Worm (Caenorhabditis elegans) whole organism, L4 larva: ENCODE data around the gene R09E10.6.

Experiments used
- F49E8.2 ChIP-seq: sonication (generic microtip); optimal IDR thresholded peaks from 2 replicates; lab custom pipeline; 2016; ENCODE audit warnings: missing compliant biosample characterization, mild to moderate bottlenecking, missing genetic modification characterization, borderline replicate concordance
- T20F7.1 ChIP-seq: fragments of 200-800 bp; sonication (Bioruptor generic); optimal IDR thresholded peaks from 2 replicates; lab custom pipeline; 2018; ENCODE audit warnings: mild to moderate bottlenecking, missing genetic modification characterization, missing compliant biosample characterization
- Y48G9A.11 ChIP-seq: fragments of 200-800 bp; sonication (Bioruptor generic); IDR thresholded peaks from 2 replicates; pipeline ENCODE4 v1.3.6; 2022; ENCODE audit warnings: missing genetic modification reagents, missing genetic modification characterization, missing compliant biosample characterization
- ZK546.5 ChIP-seq, 2 experiments: sonication (generic microtip); optimal IDR thresholded peaks; 2 replicates each; lab custom pipeline; 2017; ENCODE audit warnings: missing biosample characterization in 2 of 2, missing genetic modification characterization in 2 of 2
- ceh-32 ChIP-seq: sonication (generic microtip); optimal IDR thresholded peaks from 2 replicates; lab custom pipeline; 2016; ENCODE audit warnings: mild to moderate bottlenecking, missing genetic modification characterization, missing compliant biosample characterization; ENCODE audit not compliant: poor library complexity
- ceh-44 ChIP-seq: fragments of 200-800 bp; sonication (Bioruptor generic); IDR thresholded peaks from 2 replicates; pipeline ENCODE4 v1.3.6; 2022; ENCODE audit warnings: missing genetic modification reagents, missing genetic modification characterization, missing compliant biosample characterization
- ces-1 ChIP-seq: fragments of 150-350 bp; sonication (generic microtip); optimal IDR thresholded peaks from 4 replicates; lab custom pipeline; 2014; ENCODE audit warnings: missing biosample characterization, missing genetic modification reagents, missing genetic modification characterization
- ctbp-1 ChIP-seq: fragments of 200-800 bp; sonication (Bioruptor generic); IDR thresholded peaks from 2 replicates; pipeline ENCODE4 v1.3.6; 2022; ENCODE audit warnings: missing genetic modification reagents, missing genetic modification characterization, missing compliant biosample characterization
- daf-8 ChIP-seq: fragments of 200-800 bp; sonication (Bioruptor generic); IDR thresholded peaks from 2 replicates; pipeline ENCODE4 v1.3.6; 2022; ENCODE audit warnings: missing genetic modification characterization, missing compliant biosample characterization
- dpl-1 ChIP-seq: fragments of 150-350 bp; optimal IDR thresholded peaks from 2 replicates; lab custom pipeline; 2014; ENCODE audit warnings: missing biosample characterization, missing genetic modification reagents, missing genetic modification characterization
- duxl-1 ChIP-seq: sonication (generic microtip); optimal IDR thresholded peaks from 2 replicates; lab custom pipeline; 2016; ENCODE audit warnings: mild to moderate bottlenecking, missing genetic modification characterization, moderate library complexity, missing compliant biosample characterization; ENCODE audit not compliant: poor library complexity
- hlh-11 ChIP-seq: fragments of 200-800 bp; sonication (Bioruptor generic); optimal IDR thresholded peaks from 2 replicates; lab custom pipeline; 2018; ENCODE audit warnings: mild to moderate bottlenecking, missing genetic modification characterization, missing compliant biosample characterization
- hlh-30 ChIP-seq: sonication (generic microtip); optimal IDR thresholded peaks from 2 replicates; lab custom pipeline; 2017; ENCODE audit warnings: antibody characterized with exemption, mild to moderate bottlenecking, missing genetic modification characterization, missing compliant biosample characterization; ENCODE audit not compliant: insufficient read depth
- hmg-1.1 ChIP-seq: fragments of 200-800 bp; sonication (Bioruptor generic); IDR thresholded peaks from 2 replicates; pipeline ENCODE4 v1.3.6; 2022; ENCODE audit warnings: missing genetic modification reagents, missing genetic modification characterization, missing compliant biosample characterization
- lim-7 ChIP-seq: fragments of 200-800 bp; sonication (Bioruptor generic); IDR thresholded peaks from 2 replicates; pipeline ENCODE4 v1.3.6; 2022; ENCODE audit warnings: missing genetic modification characterization, missing compliant biosample characterization
- lin-1 ChIP-seq: fragments of 200-800 bp; sonication (Bioruptor generic); IDR thresholded peaks from 2 replicates; pipeline ENCODE4 v1.3.6; 2022; ENCODE audit warnings: missing genetic modification reagents, missing genetic modification characterization, missing compliant biosample characterization
- lin-39 ChIP-seq: fragments of 150-350 bp; optimal IDR thresholded peaks from 2 replicates; lab custom pipeline; 2014; ENCODE audit warnings: missing biosample characterization, missing genetic modification reagents, missing genetic modification characterization
- nhr-11 ChIP-seq: fragments of 150-350 bp; optimal IDR thresholded peaks from 2 replicates; lab custom pipeline; 2014; ENCODE audit warnings: missing biosample characterization, missing genetic modification characterization
- nhr-25 ChIP-seq: sonication (generic microtip); optimal IDR thresholded peaks from 2 replicates; lab custom pipeline; 2017; ENCODE audit warnings: missing genetic modification characterization, mild to moderate bottlenecking, missing compliant biosample characterization, antibody characterized with exemption, moderate library complexity, borderline replicate concordance; ENCODE audit not compliant: insufficient read depth
- nhr-41 ChIP-seq: fragments of 200-800 bp; sonication (Bioruptor generic); IDR thresholded peaks from 2 replicates; pipeline ENCODE4 v1.3.6; 2022; ENCODE audit warnings: missing genetic modification reagents, missing genetic modification characterization, missing compliant biosample characterization
- nhr-42 ChIP-seq: fragments of 200-800 bp; sonication (Bioruptor generic); IDR thresholded peaks from 2 replicates; pipeline ENCODE4 v1.3.6; 2022; ENCODE audit warnings: missing genetic modification characterization, missing compliant biosample characterization
- nhr-48 ChIP-seq: sonication (generic microtip); optimal IDR thresholded peaks from 2 replicates; lab custom pipeline; 2016; ENCODE audit warnings: mild to moderate bottlenecking, missing genetic modification characterization, missing compliant biosample characterization
- nhr-76 ChIP-seq: fragments of 150-350 bp; optimal IDR thresholded peaks from 2 replicates; lab custom pipeline; 2014; ENCODE audit warnings: missing biosample characterization, missing genetic modification characterization
- pha-4 ChIP-seq, 2 experiments: fragments of 150-350 bp in 1 of 2; fragments of 200-800 bp in 1 of 2; sonication (Bioruptor generic) in 1 of 2; IDR thresholded peaks in 1 of 2; optimal IDR thresholded peaks in 1 of 2; 2 replicates each; pipeline versions ENCODE4 v1.3.6 to Lab custom; 2014 to 2022; ENCODE audit warnings: missing genetic modification characterization in 2 of 2, missing genetic modification reagents in 2 of 2, missing biosample characterization in 1 of 2, missing compliant biosample characterization in 1 of 2
- pqm-1 ChIP-seq: sonication (generic microtip); optimal IDR thresholded peaks from 2 replicates; lab custom pipeline; 2017; ENCODE audit warnings: missing biosample characterization, missing genetic modification characterization
- sdz-12 ChIP-seq: fragments of 200-800 bp; sonication (Bioruptor generic); optimal IDR thresholded peaks from 2 replicates; lab custom pipeline; 2018; ENCODE audit warnings: mild to moderate bottlenecking, missing genetic modification characterization, missing compliant biosample characterization
- skn-1 ChIP-seq: fragments of 150-350 bp; optimal IDR thresholded peaks from 2 replicates; lab custom pipeline; 2014; ENCODE audit warnings: missing biosample characterization, missing genetic modification characterization
- snpc-4 ChIP-seq: fragments of 150-350 bp; optimal IDR thresholded peaks from 2 replicates; lab custom pipeline; 2014; ENCODE audit warnings: missing biosample characterization, missing genetic modification characterization
- unc-62 ChIP-seq, 3 experiments: fragments of 150-350 bp in 1 of 3; sonication (generic microtip); optimal IDR thresholded peaks in 2 of 3; peaks in 1 of 3; 1 replicate in 1 of 3; 2 replicates in 2 of 3; lab custom pipeline; 2014 to 2017; ENCODE audit warnings: missing biosample characterization in 3 of 3, missing genetic modification characterization in 3 of 3, missing genetic modification reagents in 3 of 3, missing genotype in 1 of 3
- zip-2 ChIP-seq: fragments of 150-350 bp; optimal IDR thresholded peaks from 2 replicates; lab custom pipeline; 2014; ENCODE audit warnings: missing biosample characterization, missing genetic modification characterization

Gene R09E10.6

DNA sequence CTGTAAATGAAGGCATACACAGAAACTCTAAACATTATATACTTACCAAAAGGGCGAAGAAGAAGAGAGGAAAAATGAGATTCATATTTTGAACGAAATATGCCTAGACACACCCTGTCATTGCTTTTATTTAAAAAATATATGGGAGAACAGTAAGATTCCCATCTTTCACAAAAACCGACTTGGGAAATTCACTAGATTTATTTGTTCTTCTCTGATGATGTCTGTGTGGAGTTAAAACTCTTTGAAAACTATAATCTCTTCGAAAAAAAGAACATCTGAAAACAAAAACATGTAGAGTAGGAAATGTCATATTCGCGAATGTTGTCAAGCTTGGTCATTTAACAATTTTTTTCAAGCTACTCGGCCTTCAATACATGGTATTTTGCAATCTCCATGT, 16.4 kb upstream of the R09E10.6 start, which contains the start of gene R09E10.8:
TSS of gene R09E10.8 (minus strand) at position 101 of the 400 bp plus-strand sequence.
- TF ChIP-seq daf-8 (GFP tag; lab: Robert Waterston, UW) (no peak), pqm-1 (tag; lab: Kevin White, UChicago) (no peak), hmg-1.1 (GFP tag; lab: Robert Waterston, UW) (no peak), ZK546.5 (tag; optimal IDR thresholded peaks at IDR 0.05; lab: Kevin White, UChicago) (no peak), zip-2 (tag; lab: Kevin White, UChicago) (no peak), nhr-11 (tag; lab: Kevin White, UChicago) (no peak)

DNA sequence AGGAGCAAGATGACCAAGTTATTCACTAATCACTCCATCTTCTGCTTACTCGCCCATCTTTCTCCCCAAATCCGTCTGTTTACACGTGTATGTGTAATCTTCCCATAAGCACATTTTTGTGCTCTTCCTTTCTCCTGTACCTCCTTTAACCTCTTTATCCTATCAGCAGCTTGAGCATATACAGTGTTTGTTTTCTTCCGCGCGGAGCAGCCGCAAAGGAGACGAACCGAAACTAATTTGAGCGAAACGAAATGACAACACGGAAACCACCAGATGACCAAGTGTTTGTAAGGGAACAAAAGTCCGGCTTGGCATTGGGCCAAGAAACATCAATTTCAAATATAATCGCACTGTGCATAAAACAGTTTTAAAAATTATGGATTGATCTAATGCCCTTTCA, 10.5 kb upstream of the R09E10.6 start:
- 0 out of 2 replicates have a peak, but pooled peaks have one; percentile 6 for TF ChIP-seq nhr-42
- TF ChIP-seq lim-7 (GFP tag; lab: Robert Waterston, UW): no peak
- TF ChIP-seq skn-1 (tag; lab: Kevin White, UChicago): no peak
- TF ChIP-seq, all 104 proteins: peak for 1

DNA sequence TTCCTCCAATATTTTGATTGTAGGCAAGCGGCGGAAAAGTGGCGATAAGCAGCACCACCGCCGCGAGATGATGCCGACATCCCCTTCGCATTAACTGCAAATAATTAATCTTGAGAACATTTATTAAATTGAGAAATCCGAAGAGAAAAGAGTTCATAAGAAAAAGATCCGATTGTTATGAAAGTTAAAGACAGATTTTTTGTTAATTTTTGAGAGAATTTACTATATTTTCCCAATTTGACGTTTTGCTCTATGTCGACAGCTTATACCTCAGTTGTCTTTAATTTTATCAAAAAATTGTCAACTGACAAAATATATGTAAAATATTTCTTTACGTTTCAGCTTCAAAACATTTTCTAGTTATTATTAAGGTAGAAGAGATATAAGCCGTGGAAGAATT, 8.3 kb upstream of the R09E10.6 start, which contains the start of gene R09E10.5:
TSS of gene R09E10.5 (minus strand) at position 101 of the 400 bp plus-strand sequence.
- TF ChIP-seq duxl-1 (tag; lab: Kevin White, UChicago) (no peak), ctbp-1 (no peak), nhr-25 (tag; lab: Kevin White, UChicago) (no peak), ceh-32 (no peak), pha-4 (GFP tag; IDR thresholded peaks at IDR 0.05; lab: Robert Waterston, UW) (no peak), pha-4 (tag; optimal IDR thresholded peaks at IDR 0.05; lab: Kevin White, UChicago) (no peak), nhr-48 (tag; lab: Kevin White, UChicago) (no peak), snpc-4 (tag; lab: Kevin White, UChicago) (no peak), hlh-30 (tag; lab: Kevin White, UChicago) (no peak), T20F7.1 (GFP tag; lab: Kevin White, UChicago) (no peak), ces-1 (no peak), lin-1 (no peak), nhr-76 (tag; lab: Kevin White, UChicago) (no peak), lin-39 (no peak), ceh-44 (GFP tag; lab: Robert Waterston, UW) (no peak), nhr-41 (GFP tag; lab: Robert Waterston, UW) (no peak)

DNA sequence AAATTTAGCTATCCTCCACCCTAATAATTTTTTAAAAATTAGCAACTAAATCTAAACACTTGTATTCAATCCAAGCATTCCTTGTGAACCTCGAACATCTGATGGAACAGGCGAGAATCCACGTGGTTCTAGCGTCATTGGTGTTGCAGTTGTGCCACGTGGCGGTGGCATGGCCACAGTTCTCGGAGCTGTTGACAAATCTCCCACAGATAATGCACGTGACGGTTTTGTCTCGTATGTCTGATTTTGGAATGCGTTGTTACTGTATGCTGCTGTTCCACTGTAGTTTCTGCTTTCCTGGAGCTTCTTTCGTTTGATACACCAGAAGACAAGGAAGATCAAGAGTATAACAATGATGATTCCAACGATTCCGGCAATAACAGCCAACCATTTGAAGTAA, 2.1 kb upstream of the R09E10.6 start:
- peak in 1 of 2 experiments; percentile 92 for TF ChIP-seq unc-62 (GFP tag; optimal IDR thresholded peaks at IDR 0.05 in 1 of 2; lab: Kevin White, UChicago)
- TF ChIP-seq unc-62 (tag; optimal IDR thresholded peaks at IDR 0.05; lab: Kevin White, UChicago): no peak
- TF ChIP-seq F49E8.2 (tag; lab: Kevin White, UChicago): no peak

DNA sequence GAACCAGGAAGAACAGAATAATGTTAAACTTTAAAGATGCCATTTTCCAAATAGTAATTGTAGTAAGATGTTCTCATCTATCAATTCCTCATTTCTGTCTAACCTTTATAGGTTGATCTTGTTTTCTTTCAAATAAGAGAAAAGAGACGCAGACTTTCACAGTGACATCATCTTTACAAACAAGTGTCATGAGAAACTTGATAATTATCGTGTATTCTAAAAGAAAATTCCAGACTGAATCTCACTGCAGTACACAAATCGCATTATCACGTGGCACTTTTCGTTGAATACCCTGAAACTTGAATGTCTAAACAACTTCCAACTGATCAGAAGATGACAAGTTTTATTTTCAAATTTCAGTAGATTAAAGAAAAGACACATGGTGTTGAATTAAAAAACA, 1.2 kb upstream of the R09E10.6 start, which contains the start of gene R09E10.13:
TSS of gene R09E10.13 (minus strand) at position 61 of the 400 bp plus-strand sequence.
- peak in 1 of 2 experiments; percentile 84 for TF ChIP-seq unc-62 (GFP tag; optimal IDR thresholded peaks at IDR 0.05 in 1 of 2; lab: Kevin White, UChicago)
- TF ChIP-seq unc-62 (tag; optimal IDR thresholded peaks at IDR 0.05; lab: Kevin White, UChicago): no peak
- no peak for TF ChIP-seq ceh-44 (GFP tag; lab: Robert Waterston, UW)
- TF ChIP-seq Y48G9A.11: no peak
- TF ChIP-seq lin-1: no peak
- TF ChIP-seq zip-2 (tag; lab: Kevin White, UChicago): no peak
- no peak for TF ChIP-seq dpl-1 (GFP tag; lab: Kevin White, UChicago)
- TF ChIP-seq sdz-12 (GFP tag; lab: Kevin White, UChicago): no peak
- peak; percentile 68 for TF ChIP-seq hlh-30 (tag; lab: Kevin White, UChicago)
- peak; percentile 42 for TF ChIP-seq hlh-11 (tag; lab: Kevin White, UChicago)
